Worm (Caenorhabditis elegans): ENCODE data around the gene str-178.

DNA sequence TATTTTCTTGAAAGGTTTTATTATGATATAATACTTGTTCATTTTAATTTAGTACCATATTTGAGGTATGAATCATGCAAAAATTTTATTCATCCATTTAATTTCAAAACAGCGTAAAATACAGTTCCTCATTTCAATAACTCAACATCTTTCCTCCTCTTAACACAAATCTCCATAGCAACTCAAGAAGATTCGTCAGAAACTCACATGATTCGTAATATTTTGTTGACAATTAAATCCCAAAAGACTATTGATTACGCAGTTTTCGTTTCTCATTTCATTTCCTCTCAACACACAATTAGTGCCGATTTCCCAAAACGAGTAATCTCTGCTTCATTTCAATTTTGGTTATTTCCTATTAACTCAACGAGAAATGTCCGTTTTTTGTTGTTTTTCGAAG lies 8.0 kb downstream of the str-178 start, which contains the start of gene R11D1.2:
- TF ChIP-seq flt-1 (GFP tag; IDR thresholded peaks at IDR 0.05) (no peak), ceh-13 (GFP tag; optimal IDR thresholded peaks at IDR 0.05) (no peak), ama-1 (optimal IDR thresholded peaks at IDR 0.05) (no peak), sea-1 (GFP tag; conservative IDR thresholded peaks at IDR 0.05) (no peak), hmbx-1 (tag; optimal IDR thresholded peaks at IDR 0.05) (no peak), ets-7 (tag; optimal IDR thresholded peaks at IDR 0.05) (no peak), tbx-11 (GFP tag; IDR thresholded peaks at IDR 0.05) (no peak), tbx-37 (GFP tag; conservative IDR thresholded peaks at IDR 0.05) (no peak), hmg-4 (GFP tag; optimal IDR thresholded peaks at IDR 0.05) (no peak)
